Worm (Caenorhabditis elegans) whole organism, young adult: ENCODE data around the gene Y81B9A.4.

ENCODE experiments used
- B0336.3 ChIP-seq: fragments of 200-800 bp; sonication (Bioruptor generic); IDR thresholded peaks from 2 replicates; pipeline ENCODE4 v1.3.6; 2022; ENCODE audit warnings: missing genetic modification characterization, missing compliant biosample characterization
- attf-6 ChIP-seq: fragments of 200-800 bp; sonication (Bioruptor generic); IDR thresholded peaks from 2 replicates; pipeline ENCODE4 v1.3.6; 2022; ENCODE audit warnings: missing genetic modification reagents, missing genetic modification characterization, missing compliant biosample characterization
- bed-1 ChIP-seq: fragments of 200-800 bp; sonication (Bioruptor generic); IDR thresholded peaks from 2 replicates; pipeline ENCODE4 v1.3.6; 2022; ENCODE audit warnings: missing genetic modification reagents, missing genetic modification characterization, missing compliant biosample characterization
- cebp-1 ChIP-seq, 2 experiments: fragments of 200-800 bp in 1 of 2; sonication (Bioruptor generic) in 1 of 2; sonication (generic microtip) in 1 of 2; IDR thresholded peaks in 1 of 2; optimal IDR thresholded peaks in 1 of 2; 2 replicates each; pipeline versions ENCODE4 v1.3.6 to Lab custom; 2017 to 2022; ENCODE audit warnings: missing compliant biosample characterization in 2 of 2, missing genetic modification characterization in 2 of 2, mild to moderate bottlenecking in 1 of 2, missing genetic modification reagents in 1 of 2, moderate library complexity in 1 of 2
- ceh-58 ChIP-seq: fragments of 200-800 bp; sonication (Bioruptor generic); IDR thresholded peaks from 2 replicates; pipeline ENCODE4 v1.3.6; 2022; ENCODE audit warnings: missing genetic modification characterization, missing compliant biosample characterization
- him-1 ChIP-seq: sonication (generic microtip); optimal IDR thresholded peaks from 2 replicates; lab custom pipeline; 2016; ENCODE audit warnings: missing genotype, missing genetic modification reagents, missing genetic modification characterization, missing compliant biosample characterization
- lir-1 ChIP-seq: fragments of 200-800 bp; sonication (Bioruptor generic); conservative IDR thresholded peaks from 2 replicates; pipeline ENCODE4 v1.3.6; 2022; ENCODE audit warnings: missing genetic modification reagents, missing genetic modification characterization, missing compliant biosample characterization
- madf-3 ChIP-seq: fragments of 200-800 bp; sonication (Bioruptor generic); IDR thresholded peaks from 2 replicates; pipeline ENCODE4 v1.3.6; 2022; ENCODE audit warnings: missing genetic modification reagents, missing genetic modification characterization, missing compliant biosample characterization
- nfya-1 ChIP-seq: sonication (generic microtip); optimal IDR thresholded peaks from 2 replicates; lab custom pipeline; 2017; ENCODE audit warnings: antibody characterized with exemption, missing compliant biosample characterization, missing genetic modification characterization, borderline replicate concordance; ENCODE audit not compliant: insufficient read depth
- sea-2 ChIP-seq: fragments of 200-800 bp; sonication (Bioruptor generic); IDR thresholded peaks from 2 replicates; pipeline ENCODE4 v1.3.6; 2022; ENCODE audit warnings: missing genetic modification characterization, missing compliant biosample characterization
- somi-1 ChIP-seq: fragments of 200-800 bp; sonication (Bioruptor generic); optimal IDR thresholded peaks from 2 replicates; lab custom pipeline; 2018; ENCODE audit warnings: mild to moderate bottlenecking, missing genetic modification characterization, missing compliant biosample characterization
- tlf-1 ChIP-seq: fragments of 200-800 bp; sonication (Bioruptor generic); optimal IDR thresholded peaks from 2 replicates; lab custom pipeline; 2018; ENCODE audit warnings: mild to moderate bottlenecking, missing genetic modification characterization, missing compliant biosample characterization

DNA sequence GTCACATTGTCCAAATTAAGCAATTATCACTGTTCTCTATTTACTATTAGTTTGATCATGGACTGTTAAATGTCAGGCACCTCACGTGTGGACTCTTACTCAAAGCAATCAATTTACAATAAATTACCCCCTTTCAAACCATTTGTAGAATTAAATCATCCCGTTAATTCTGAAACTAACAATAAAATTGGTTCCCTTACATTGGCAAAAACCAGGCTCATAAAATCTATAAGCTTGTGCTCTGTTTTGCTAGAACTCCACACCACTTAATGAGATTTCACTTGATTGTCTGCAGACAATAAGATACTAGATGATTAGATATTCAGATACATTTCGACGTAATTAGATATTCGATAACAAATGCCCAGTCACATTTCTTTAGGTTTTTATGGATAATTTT is 10.7 kb downstream of the Y81B9A.4 start:
- TF ChIP-seq tlf-1 (GFP tag; lab: Kevin White, UChicago) (no peak), cebp-1 (GFP tag; IDR thresholded peaks at IDR 0.05; lab: Robert Waterston, UW) (no peak), cebp-1 (tag; optimal IDR thresholded peaks at IDR 0.05; lab: Kevin White, UChicago) (no peak), him-1 (tag; lab: Kevin White, UChicago) (no peak), attf-6 (GFP tag; lab: Robert Waterston, UW) (no peak), nfya-1 (tag; lab: Kevin White, UChicago) (no peak), ceh-58 (GFP tag; lab: Robert Waterston, UW) (no peak), bed-1 (GFP tag; lab: Robert Waterston, UW) (no peak), sea-2 (no peak), somi-1 (GFP tag; lab: Kevin White, UChicago) (no peak), B0336.3 (no peak), madf-3 (GFP tag; lab: Robert Waterston, UW) (no peak), lir-1 (no peak)
